Fruit fly (Drosophila melanogaster) whole organism, prepupa: ENCODE results near the gene CG15385.

Experiments used
- Blimp-1 ChIP-seq: fragments of 200-800 bp; sonication (Bioruptor generic); optimal IDR thresholded peaks from 3 replicates; lab custom pipeline; 2017; ENCODE audit warnings: missing biosample characterization, missing genetic modification characterization, mild to moderate bottlenecking, moderate library complexity, missing genetic modification reagents
- CG31627 ChIP-seq: fragments of 200-800 bp; sonication (Bioruptor generic); optimal IDR thresholded peaks from 3 replicates; lab custom pipeline; 2016; ENCODE audit warnings: missing biosample characterization, missing genetic modification characterization
- CG34406 ChIP-seq: fragments of 200-800 bp; sonication (Bioruptor generic); optimal IDR thresholded peaks from 3 replicates; lab custom pipeline; 2016; ENCODE audit warnings: missing biosample characterization, missing genetic modification characterization
- CG6854 ChIP-seq: fragments of 200-800 bp; sonication (Bioruptor generic); optimal IDR thresholded peaks from 2 replicates; lab custom pipeline; 2017; ENCODE audit warnings: missing biosample characterization, mild to moderate bottlenecking, missing genetic modification characterization
- CG8632 ChIP-seq: fragments of 200-800 bp; sonication (Bioruptor generic); optimal IDR thresholded peaks from 3 replicates; lab custom pipeline; 2016; ENCODE audit warnings: missing biosample characterization, missing genetic modification characterization
- achi ChIP-seq: fragments of 200-800 bp; sonication (Bioruptor generic); optimal IDR thresholded peaks from 3 replicates; lab custom pipeline; 2016; ENCODE audit warnings: missing biosample characterization, missing genetic modification characterization

DNA sequence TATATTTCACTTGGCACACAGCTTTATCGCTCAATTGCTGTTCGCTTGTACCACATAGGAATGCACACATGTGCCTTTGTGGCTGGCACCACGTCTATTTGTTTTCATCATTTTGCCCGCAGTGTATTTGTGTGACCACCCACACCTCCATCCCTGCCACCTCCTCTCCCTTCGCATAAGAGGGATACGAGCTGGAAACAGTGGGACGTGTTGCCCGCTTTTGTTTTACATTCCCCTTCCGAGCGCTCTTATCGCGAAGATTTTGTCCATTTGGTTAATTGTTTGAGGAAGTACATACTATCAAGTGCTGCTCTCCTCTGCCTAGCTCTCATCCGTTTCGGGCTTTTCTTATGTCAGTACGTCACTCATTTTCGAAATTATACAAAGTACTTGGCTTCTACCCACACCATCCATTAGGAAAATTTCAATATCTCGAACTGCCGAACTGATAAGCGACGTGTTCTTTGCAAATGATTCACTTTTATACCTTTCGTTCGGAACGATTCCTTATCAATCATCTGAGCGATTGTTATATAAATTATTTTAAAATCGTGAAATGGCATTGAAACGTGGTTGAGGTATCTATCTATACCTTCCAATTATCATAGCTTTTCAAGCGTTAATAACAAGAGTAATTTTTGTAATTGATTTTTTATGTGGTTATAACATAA, 15.9 kb upstream of the CG15385 start:
- no peak for TF ChIP-seq Blimp-1
- TF ChIP-seq CG34406 (GFP tag; lab: Kevin White, UChicago) = no peak
- no peak for TF ChIP-seq CG8632
- TF ChIP-seq achi = no peak
- TF ChIP-seq CG31627 (GFP tag; lab: Kevin White, UChicago) = no peak
- TF ChIP-seq CG6854 (GFP tag; lab: Kevin White, UChicago) = no peak
